Fruit fly (Drosophila melanogaster) whole organism, embryonic: ENCODE measurements around the gene Vha36-3.
A peak's percentile ranks its signal among the peaks of the same experiment; 100 is the strongest.

Experiments used
- Bgb ChIP-seq: fragments of 200-800 bp; sonication (Bioruptor generic); IDR thresholded peaks from 2 replicates; pipeline ENCODE4 v1.3.6; 2022; ENCODE audit warnings: missing biosample characterization, missing genetic modification characterization; ENCODE audit not compliant: partially characterized antibody
- CG10462 ChIP-seq: fragments of 200-800 bp; sonication (Bioruptor generic); optimal IDR thresholded peaks from 2 replicates; lab custom pipeline; 2016; ENCODE audit warnings: missing biosample characterization, missing genetic modification characterization
- CG10543 ChIP-seq: fragments of 200-800 bp; sonication (Bioruptor generic); optimal IDR thresholded peaks from 3 replicates; lab custom pipeline; 2017; ENCODE audit warnings: missing biosample characterization, mild to moderate bottlenecking, missing genetic modification characterization, moderate library complexity
- CG11695 ChIP-seq: fragments of 200-800 bp; sonication (Bioruptor generic); IDR thresholded peaks from 3 replicates; pipeline ENCODE4 v1.3.6; 2022; ENCODE audit warnings: missing biosample characterization, missing genetic modification characterization
- CG12744 ChIP-seq: fragments of 200-800 bp; sonication (Bioruptor generic); optimal IDR thresholded peaks from 2 replicates; lab custom pipeline; 2016; ENCODE audit warnings: missing biosample characterization, missing genetic modification characterization
- CG14710 ChIP-seq: fragments of 200-800 bp; sonication (Bioruptor generic); optimal IDR thresholded peaks from 3 replicates; lab custom pipeline; 2019; ENCODE audit warnings: missing biosample characterization, mild to moderate bottlenecking, missing genetic modification characterization, moderate library complexity
- CG15479 ChIP-seq: fragments of 200-800 bp; sonication (Bioruptor generic); optimal IDR thresholded peaks from 3 replicates; lab custom pipeline; 2019; ENCODE audit warnings: missing biosample characterization, mild to moderate bottlenecking, missing genetic modification characterization, moderate library complexity
- CG1602 ChIP-seq: fragments of 200-800 bp; sonication (Bioruptor generic); optimal IDR thresholded peaks from 3 replicates; lab custom pipeline; 2016; ENCODE audit warnings: missing biosample characterization, missing genetic modification characterization
- CG17186 ChIP-seq: fragments of 200-800 bp; sonication (Bioruptor generic); optimal IDR thresholded peaks from 3 replicates; lab custom pipeline; 2017; ENCODE audit warnings: missing biosample characterization, missing genetic modification reagents, missing genetic modification characterization
- CG17359 ChIP-seq: fragments of 200-800 bp; sonication (Bioruptor generic); optimal IDR thresholded peaks from 3 replicates; lab custom pipeline; 2018; ENCODE audit warnings: missing biosample characterization, mild to moderate bottlenecking, missing genetic modification characterization, moderate library complexity
- CG18764 ChIP-seq: fragments of 200-800 bp; sonication (Bioruptor generic); optimal IDR thresholded peaks from 3 replicates; lab custom pipeline; 2016; ENCODE audit warnings: missing biosample characterization, missing genetic modification characterization
- CG2116 ChIP-seq: fragments of 200-800 bp; sonication (Bioruptor generic); optimal IDR thresholded peaks from 3 replicates; lab custom pipeline; 2018; ENCODE audit warnings: missing biosample characterization, mild to moderate bottlenecking, missing genetic modification characterization
- CG2889 ChIP-seq: fragments of 200-800 bp; sonication (Bioruptor generic); IDR thresholded peaks from 3 replicates; pipeline ENCODE4 v1.3.6; 2022; ENCODE audit warnings: missing biosample characterization, missing genetic modification characterization
- CG31224 ChIP-seq: fragments of 200-800 bp; sonication (Bioruptor generic); IDR thresholded peaks from 2 replicates; pipeline ENCODE4 v1.3.6; 2022; ENCODE audit warnings: missing biosample characterization, missing genetic modification characterization
- CG3281 ChIP-seq: fragments of 200-800 bp; sonication (Bioruptor generic); optimal IDR thresholded peaks from 3 replicates; lab custom pipeline; 2017; ENCODE audit warnings: missing biosample characterization, mild to moderate bottlenecking, missing genetic modification characterization
- CG3838 ChIP-seq: fragments of 200-800 bp; sonication (Bioruptor generic); optimal IDR thresholded peaks from 3 replicates; lab custom pipeline; 2016; ENCODE audit warnings: missing biosample characterization, missing genetic modification characterization
- CG6254 ChIP-seq: fragments of 200-800 bp; sonication (Bioruptor generic); optimal IDR thresholded peaks from 3 replicates; lab custom pipeline; 2017; ENCODE audit warnings: mild to moderate bottlenecking, missing biosample characterization, missing genetic modification reagents, missing genetic modification characterization
- CG7271 ChIP-seq: fragments of 200-800 bp; sonication (Bioruptor generic); optimal IDR thresholded peaks from 2 replicates; lab custom pipeline; 2018; ENCODE audit warnings: missing biosample characterization, mild to moderate bottlenecking, missing genetic modification characterization, moderate library complexity
- CG8478 ChIP-seq: fragments of >200 bp; optimal IDR thresholded peaks from 2 replicates; lab custom pipeline; 2018
- CHES-1-like ChIP-seq: fragments of 200-800 bp; sonication (Bioruptor generic); optimal IDR thresholded peaks from 2 replicates; lab custom pipeline; 2016; ENCODE audit warnings: missing biosample characterization, missing genetic modification characterization
- Dek ChIP-seq: fragments of 200-800 bp; sonication (Bioruptor generic); optimal IDR thresholded peaks from 3 replicates; lab custom pipeline; 2019; ENCODE audit warnings: missing biosample characterization, mild to moderate bottlenecking, missing genetic modification characterization, moderate library complexity
- E2f2 ChIP-seq: fragments of 200-800 bp; sonication (Bioruptor generic); IDR thresholded peaks from 2 replicates; pipeline ENCODE4 v1.3.6; 2022; ENCODE audit warnings: missing biosample characterization, missing genetic modification characterization
- ERR ChIP-seq: fragments of 200-800 bp; sonication (Bioruptor generic); optimal IDR thresholded peaks from 2 replicates; lab custom pipeline; 2016; ENCODE audit warnings: missing biosample characterization, missing genetic modification characterization
- Ets65A ChIP-seq: fragments of 200-800 bp; sonication (Bioruptor generic); peaks from one replicate; lab custom pipeline; 2016; ENCODE audit warnings: missing biosample characterization, missing genetic modification characterization
- Ets97D ChIP-seq: fragments of 200-800 bp; sonication (Bioruptor generic); optimal IDR thresholded peaks from 3 replicates; lab custom pipeline; 2016; ENCODE audit warnings: missing biosample characterization, missing genetic modification characterization
- HLH3B ChIP-seq: fragments of 200-800 bp; sonication (Bioruptor generic); IDR thresholded peaks from 2 replicates; pipeline ENCODE4 v1.3.6; 2022; ENCODE audit warnings: missing biosample characterization, missing genetic modification characterization
- HmgZ ChIP-seq: fragments of 200-800 bp; sonication (Bioruptor generic); optimal IDR thresholded peaks from 2 replicates; lab custom pipeline; 2018; ENCODE audit warnings: missing biosample characterization, mild to moderate bottlenecking, missing genetic modification characterization
- Lhr ChIP-seq: fragments of 200-800 bp; sonication (Bioruptor generic); optimal IDR thresholded peaks from 3 replicates; lab custom pipeline; 2017; ENCODE audit warnings: mild to moderate bottlenecking, missing biosample characterization, missing genetic modification reagents, missing genetic modification characterization
- Lim3 ChIP-seq: fragments of 200-800 bp; sonication (Bioruptor generic); IDR thresholded peaks from 2 replicates; pipeline ENCODE4 v1.3.6; 2022; ENCODE audit warnings: missing biosample characterization, missing genetic modification characterization
- Med ChIP-seq: fragments of 200-800 bp; sonication (Bioruptor generic); peaks from one replicate; lab custom pipeline; 2016; ENCODE audit warnings: missing biosample characterization, missing genetic modification characterization, mild to moderate bottlenecking, inconsistent platforms, moderate library complexity
- NC2β ChIP-seq: fragments of 200-800 bp; sonication (Bioruptor generic); optimal IDR thresholded peaks from 2 replicates; lab custom pipeline; 2016; ENCODE audit warnings: missing biosample characterization, missing genetic modification characterization
- Rfx ChIP-seq: fragments of 200-800 bp; sonication (Bioruptor generic); IDR thresholded peaks from 2 replicates; pipeline ENCODE4 v1.3.6; 2022; ENCODE audit warnings: missing biosample characterization, missing genetic modification characterization
- Side ChIP-seq: fragments of 200-800 bp; sonication (Bioruptor generic); optimal IDR thresholded peaks from 2 replicates; lab custom pipeline; 2016; ENCODE audit warnings: missing biosample characterization, missing genetic modification characterization
- Sox102F ChIP-seq: fragments of 200-800 bp; sonication (Bioruptor generic); optimal IDR thresholded peaks from 2 replicates; lab custom pipeline; 2018; ENCODE audit warnings: missing biosample characterization, mild to moderate bottlenecking, missing genetic modification characterization, moderate library complexity
- Spps ChIP-seq: fragments of 200-800 bp; sonication (Bioruptor generic); optimal IDR thresholded peaks from 2 replicates; lab custom pipeline; 2018; ENCODE audit warnings: missing biosample characterization, mild to moderate bottlenecking, missing genetic modification characterization
- TFAM ChIP-seq: fragments of 200-800 bp; sonication (Bioruptor generic); optimal IDR thresholded peaks from 2 replicates; lab custom pipeline; 2017; ENCODE audit warnings: missing biosample characterization, missing genetic modification characterization, inconsistent platforms
- amos ChIP-seq: fragments of 200-800 bp; sonication (Bioruptor generic); IDR thresholded peaks from 2 replicates; pipeline ENCODE4 v1.3.6; 2022; ENCODE audit warnings: missing biosample characterization, missing genetic modification characterization; ENCODE audit not compliant: partially characterized antibody
- aop ChIP-seq: fragments of 200-800 bp; sonication (Bioruptor generic); IDR thresholded peaks from 2 replicates; pipeline ENCODE4 v1.3.6; 2022; ENCODE audit warnings: missing biosample characterization, missing genetic modification characterization
- caup ChIP-seq: fragments of 200-800 bp; sonication (Bioruptor generic); optimal IDR thresholded peaks from 3 replicates; lab custom pipeline; 2017; ENCODE audit warnings: missing biosample characterization, mild to moderate bottlenecking, missing genetic modification characterization, moderate library complexity; ENCODE audit not compliant: severe bottlenecking
- crp ChIP-seq, 2 experiments: fragments of 200-800 bp; sonication (Bioruptor generic); optimal IDR thresholded peaks; 2 replicates in 1 of 2; 3 replicates in 1 of 2; lab custom pipeline; 2017; ENCODE audit warnings: missing biosample characterization in 2 of 2, missing genetic modification characterization in 2 of 2, mild to moderate bottlenecking in 1 of 2, moderate library complexity in 1 of 2
- dpn ChIP-seq, 2 experiments: fragments of 200-800 bp; sonication (Bioruptor generic); optimal IDR thresholded peaks; 3 replicates each; lab custom pipeline; 2016; ENCODE audit warnings: missing biosample characterization in 2 of 2, missing genetic modification characterization in 2 of 2
- esg ChIP-seq: fragments of 200-800 bp; sonication (Bioruptor generic); conservative IDR thresholded peaks from 2 replicates; pipeline ENCODE4 v1.3.6; 2022; ENCODE audit warnings: missing biosample characterization, missing genetic modification characterization
- fd64A ChIP-seq: fragments of 200-800 bp; sonication (Bioruptor generic); optimal IDR thresholded peaks from 3 replicates; lab custom pipeline; 2018; ENCODE audit warnings: missing biosample characterization, mild to moderate bottlenecking, missing genetic modification characterization
- luna ChIP-seq: fragments of 200-800 bp; sonication (Bioruptor generic); optimal IDR thresholded peaks from 2 replicates; lab custom pipeline; 2016; ENCODE audit warnings: missing biosample characterization, missing genetic modification characterization
- p53 ChIP-seq: fragments of 200-800 bp; sonication (Bioruptor generic); optimal IDR thresholded peaks from 2 replicates; lab custom pipeline; 2016; ENCODE audit warnings: missing biosample characterization, missing genetic modification characterization
- pros ChIP-seq: fragments of 200-800 bp; sonication (Bioruptor generic); optimal IDR thresholded peaks from 3 replicates; lab custom pipeline; 2019; ENCODE audit warnings: missing biosample characterization, mild to moderate bottlenecking, missing genetic modification characterization, moderate library complexity
- sc ChIP-seq, 3 experiments: fragments of >200 bp in 2 of 3; fragments of 200-800 bp in 1 of 3; sonication (Bioruptor generic) in 1 of 3; optimal IDR thresholded peaks; 2 replicates in 2 of 3; 3 replicates in 1 of 3; lab custom pipeline; 2017; ENCODE audit warnings: mild to moderate bottlenecking in 1 of 3, missing biosample characterization in 1 of 3, missing genetic modification characterization in 1 of 3, missing genetic modification reagents in 1 of 3
- slou ChIP-seq: fragments of 200-800 bp; sonication (Bioruptor generic); optimal IDR thresholded peaks from 3 replicates; lab custom pipeline; 2016; ENCODE audit warnings: missing biosample characterization, missing genetic modification characterization
- tgo ChIP-seq: fragments of 200-800 bp; sonication (Bioruptor generic); IDR thresholded peaks from 3 replicates; pipeline ENCODE4 v1.3.6; 2022; ENCODE audit warnings: missing biosample characterization, missing genetic modification characterization
- ttk ChIP-seq: fragments of 200-800 bp; sonication (Bioruptor generic); IDR thresholded peaks from 2 replicates; pipeline ENCODE4 v2.1.2; 2022; ENCODE audit warnings: missing biosample characterization, missing genetic modification characterization
- zen ChIP-seq: fragments of 200-800 bp; sonication (Bioruptor generic); optimal IDR thresholded peaks from 3 replicates; lab custom pipeline; 2018; ENCODE audit warnings: missing biosample characterization, mild to moderate bottlenecking, missing genetic modification characterization, moderate library complexity

Gene Vha36-3

dm6 chrX:2624525-2625006, 44.2 kb upstream of the Vha36-3 start, which contains the start of the genes brv3 and Pi4KIIIalpha (continued):
- no peak for TF ChIP-seq ERR (GFP tag; lab: Kevin White, UChicago)
- TF ChIP-seq esg (GFP tag; lab: Robert Waterston, UW) = no peak
- peak; percentile 40 for TF ChIP-seq Rfx (GFP tag; lab: Robert Waterston, UW)
- no peak for TF ChIP-seq luna (GFP tag; lab: Kevin White, UChicago)
- TF ChIP-seq pros (GFP tag; lab: Kevin White, UChicago) = no peak
- no peak for TF ChIP-seq CG6254 (GFP tag; lab: Kevin White, UChicago)
- TF ChIP-seq TFAM (GFP tag; lab: Kevin White, UChicago) = no peak
- no peak for TF ChIP-seq CG7271
- no peak for TF ChIP-seq NC2β (GFP tag; lab: Kevin White, UChicago)
- no peak for TF ChIP-seq CG10462 (GFP tag; lab: Kevin White, UChicago)
- no peak for TF ChIP-seq CHES-1-like (GFP tag; lab: Kevin White, UChicago)
- TF ChIP-seq CG1602 (GFP tag; lab: Kevin White, UChicago) = no peak
- TF ChIP-seq amos (GFP tag; lab: Robert Waterston, UW) = peak; percentile 54
- no peak for TF ChIP-seq HmgZ
- TF ChIP-seq Med (GFP tag; lab: Kevin White, UChicago) = peak; percentile 3
- peak; percentile 40; the same call in 1 of the 2 replicates for TF ChIP-seq Bgb
- peak; percentile 14 for TF ChIP-seq Ets97D (GFP tag; lab: Kevin White, UChicago)
- no peak for TF ChIP-seq p53
- no peak for TF ChIP-seq CG10543 (GFP tag; lab: Kevin White, UChicago)
- peak; percentile 53 for TF ChIP-seq CG2116 (GFP tag; lab: Kevin White, UChicago)
- TF ChIP-seq CG14710 (tag; lab: Kevin White, UChicago) = peak; percentile 32
- TF ChIP-seq Lim3 (GFP tag; lab: Robert Waterston, UW) = no peak
- peak; percentile 8 for TF ChIP-seq Dek
- TF ChIP-seq CG3281 (GFP tag; lab: Kevin White, UChicago) = no peak
- TF ChIP-seq fd64A (GFP tag; lab: Kevin White, UChicago) = no peak
- TF ChIP-seq E2f2 (GFP tag; lab: Robert Waterston, UW) = peak; percentile 82
- TF ChIP-seq caup (GFP tag; lab: Kevin White, UChicago) = no peak
- peak; percentile 44 for TF ChIP-seq Lhr
- TF ChIP-seq Sox102F (GFP tag; lab: Kevin White, UChicago) = no peak
- no peak for TF ChIP-seq crp (GFP tag; optimal IDR thresholded peaks at IDR 0.05; lab: Kevin White, UChicago)
- TF ChIP-seq slou (GFP tag; lab: Kevin White, UChicago) = no peak
- TF ChIP-seq zen = no peak
- no peak for TF ChIP-seq CG8478 (lab: Kevin White, UChicago)
- TF ChIP-seq CG31224 (GFP tag; lab: Robert Waterston, UW) = no peak
- peak; percentile 22 for TF ChIP-seq CG17186 (GFP tag; lab: Kevin White, UChicago)
- no peak for TF ChIP-seq Spps
- TF ChIP-seq CG15479 (GFP tag; lab: Kevin White, UChicago) = no peak
- TF ChIP-seq ttk (GFP tag; lab: Robert Waterston, UW) = no peak
- no peak for TF ChIP-seq tgo (GFP tag; lab: Robert Waterston, UW)
- peak; percentile 69 for TF ChIP-seq CG17359 (tag; lab: Kevin White, UChicago)
- TF ChIP-seq HLH3B (GFP tag; lab: Robert Waterston, UW) = no peak
- no peak for TF ChIP-seq CG3838
- TF ChIP-seq Ets65A (GFP tag; lab: Kevin White, UChicago) = no peak
- no peak for TF ChIP-seq CG18764
- TF ChIP-seq dpn (GFP tag; optimal IDR thresholded peaks at IDR 0.05; lab: Kevin White, UChicago) = no peak
- TF ChIP-seq Side (GFP tag; lab: Kevin White, UChicago) = no peak
- no peak for TF ChIP-seq CG12744 (GFP tag; lab: Kevin White, UChicago)
- TF ChIP-seq CG2889 (GFP tag; lab: Robert Waterston, UW) = no peak
- TF ChIP-seq sc (optimal IDR thresholded peaks at IDR 0.05; lab: Kevin White, UChicago) = no peak
- no peak for TF ChIP-seq sc (GFP tag; optimal IDR thresholded peaks at IDR 0.05; lab: Kevin White, UChicago)
- TF ChIP-seq CG11695 (GFP tag; lab: Robert Waterston, UW) = no peak
- no peak for TF ChIP-seq aop (GFP tag; lab: Robert Waterston, UW)
